Worm (Caenorhabditis elegans) whole organism, young adult: ENCODE data around the gene K09C4.5.

Experiments used
- C06A6.2 ChIP-seq: fragments of 200-800 bp; sonication (Bioruptor generic); conservative IDR thresholded peaks from 2 replicates; pipeline ENCODE4 v1.3.6; 2022; ENCODE audit warnings: missing genetic modification characterization, missing compliant biosample characterization
- F23B12.7 ChIP-seq: sonication (generic microtip); optimal IDR thresholded peaks from 2 replicates; lab custom pipeline; 2017; ENCODE audit warnings: missing genetic modification characterization, mild to moderate bottlenecking, missing compliant biosample characterization, antibody characterized with exemption, moderate library complexity; ENCODE audit not compliant: insufficient read depth
- F37B4.10 ChIP-seq: fragments of 200-800 bp; sonication (Bioruptor generic); IDR thresholded peaks from 2 replicates; pipeline ENCODE4 v1.3.6; 2022; ENCODE audit warnings: missing genetic modification characterization, missing compliant biosample characterization
- ama-1 ChIP-seq, 3 experiments: fragments of 150-350 bp in 1 of 3; sonication (generic microtip) in 2 of 3; optimal IDR thresholded peaks; 2 replicates each; lab custom pipeline; 2014 to 2018; ENCODE audit warnings: missing biosample characterization in 2 of 3, missing genetic modification characterization in 2 of 3, missing genetic modification reagents in 2 of 3
- let-607 ChIP-seq, 2 experiments: fragments of 200-800 bp in 1 of 2; sonication (Bioruptor generic) in 1 of 2; sonication (generic microtip) in 1 of 2; optimal IDR thresholded peaks; 2 replicates each; lab custom pipeline; 2016 to 2018; ENCODE audit warnings: mild to moderate bottlenecking in 2 of 2, missing compliant biosample characterization in 2 of 2, missing genetic modification characterization in 2 of 2, moderate library complexity in 2 of 2, missing genotype in 1 of 2
- lin-40 ChIP-seq: sonication (generic microtip); optimal IDR thresholded peaks from 2 replicates; lab custom pipeline; 2016; ENCODE audit warnings: missing genetic modification characterization, mild to moderate bottlenecking, missing compliant biosample characterization, missing genotype, missing genetic modification reagents
- nfya-1 ChIP-seq: sonication (generic microtip); optimal IDR thresholded peaks from 2 replicates; lab custom pipeline; 2017; ENCODE audit warnings: antibody characterized with exemption, missing compliant biosample characterization, missing genetic modification characterization, borderline replicate concordance; ENCODE audit not compliant: insufficient read depth
- nfya-2 ChIP-seq: fragments of 200-800 bp; sonication (Bioruptor generic); IDR thresholded peaks from 2 replicates; pipeline ENCODE4 v1.3.6; 2022; ENCODE audit warnings: missing genetic modification reagents, missing genetic modification characterization, missing compliant biosample characterization
- somi-1 ChIP-seq: fragments of 200-800 bp; sonication (Bioruptor generic); optimal IDR thresholded peaks from 2 replicates; lab custom pipeline; 2018; ENCODE audit warnings: mild to moderate bottlenecking, missing genetic modification characterization, missing compliant biosample characterization
- tlf-1 ChIP-seq: fragments of 200-800 bp; sonication (Bioruptor generic); optimal IDR thresholded peaks from 2 replicates; lab custom pipeline; 2018; ENCODE audit warnings: mild to moderate bottlenecking, missing genetic modification characterization, missing compliant biosample characterization
- unc-130 ChIP-seq: sonication (generic microtip); optimal IDR thresholded peaks from 2 replicates; lab custom pipeline; 2016; ENCODE audit warnings: missing genetic modification reagents, missing genetic modification characterization, missing compliant biosample characterization
- unc-62 ChIP-seq: fragments of 150-350 bp; optimal IDR thresholded peaks from 2 replicates; lab custom pipeline; 2014; ENCODE audit warnings: missing biosample characterization, missing genetic modification reagents, missing genetic modification characterization

DNA sequence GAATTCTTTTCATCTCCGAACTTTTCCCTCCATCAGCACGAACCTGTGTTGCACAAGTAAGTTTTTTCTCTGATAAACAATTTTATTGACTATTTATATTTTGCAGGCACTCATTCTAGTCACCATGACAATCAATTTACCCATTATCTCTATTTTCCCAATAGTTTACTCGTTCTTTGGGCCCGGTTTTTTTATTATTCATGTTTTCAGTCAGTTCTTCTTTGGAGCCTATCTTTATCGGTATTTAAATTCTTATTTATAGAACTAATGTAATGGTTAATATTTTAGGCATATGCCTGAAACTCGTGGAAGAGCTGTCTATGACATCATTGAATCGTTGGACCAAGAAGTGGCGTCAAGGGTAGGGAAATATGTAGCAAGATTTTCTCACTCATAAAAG, 2.5 kb downstream of the K09C4.5 start:
- TF ChIP-seq nfya-2 (GFP tag; lab: Robert Waterston, UW) (no peak), tlf-1 (GFP tag; lab: Kevin White, UChicago) (no peak), let-607 (tag; optimal IDR thresholded peaks at IDR 0.05; lab: Kevin White, UChicago) (no peak), nfya-1 (no peak), C06A6.2 (no peak), F23B12.7 (tag; lab: Kevin White, UChicago) (no peak), somi-1 (GFP tag; lab: Kevin White, UChicago) (no peak), F37B4.10 (GFP tag; lab: Robert Waterston, UW) (no peak), ama-1 (optimal IDR thresholded peaks at IDR 0.05; lab: Kevin White, UChicago) (no peak), ama-1 (GFP tag; optimal IDR thresholded peaks at IDR 0.05; lab: Kevin White, UChicago) (no peak), unc-62 (GFP tag; lab: Kevin White, UChicago) (no peak), lin-40 (tag; lab: Kevin White, UChicago) (no peak), unc-130 (no peak)
